Worm (Caenorhabditis elegans): ENCODE measurements around the gene EEED8.15.

- no peak for TF ChIP-seq ama-1 (optimal IDR thresholded peaks at IDR 0.05)
- TF ChIP-seq flt-1 (GFP tag; IDR thresholded peaks at IDR 0.05): no peak
- TF ChIP-seq pes-1 (GFP tag; IDR thresholded peaks at IDR 0.05): no peak
- TF ChIP-seq B0310.2 (tag; optimal IDR thresholded peaks at IDR 0.05): no peak
- no peak for TF ChIP-seq hmg-4 (GFP tag; optimal IDR thresholded peaks at IDR 0.05)
Observed at ce11 chrII:5459534-5459933, 40.5 kb downstream of the EEED8.15 start.
